Worm (Caenorhabditis elegans): ENCODE results near the gene T28C6.10.

Gene T28C6.10

DNA sequence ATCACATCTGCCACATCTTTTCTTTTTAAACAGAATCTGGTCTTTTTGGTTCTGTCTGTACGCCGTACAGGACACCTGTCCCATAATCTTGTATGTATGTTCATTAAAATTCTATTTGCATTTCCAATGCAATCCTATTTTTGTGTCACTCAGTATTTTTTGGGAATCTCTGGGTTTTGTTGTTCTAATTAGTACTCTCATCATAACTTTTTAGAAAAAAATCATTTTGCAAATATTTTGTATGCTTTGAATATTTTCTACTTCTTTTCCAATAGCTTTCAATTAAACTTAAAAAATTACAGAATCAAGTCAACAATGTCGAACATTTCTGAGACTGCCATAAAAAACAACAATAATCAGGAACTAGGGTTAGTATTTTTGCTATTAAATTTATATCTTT lies 2.3 kb downstream of the T28C6.10 start, which contains the start of gene T28C6.3:
Gene T28C6.3, plus strand, starts transcription at position 301 of the 400 bp plus-strand sequence.
- TF ChIP-seq hmg-20 (GFP tag; IDR thresholded peaks at IDR 0.05) = no peak
- TF ChIP-seq atf-7 (tag; optimal IDR thresholded peaks at IDR 0.05) = no peak
- TF ChIP-seq T07F8.4 (tag; optimal IDR thresholded peaks at IDR 0.05) = no peak
- TF ChIP-seq Y53F4B.3 (GFP tag; IDR thresholded peaks at IDR 0.05) = no peak
- TF ChIP-seq ztf-3 (GFP tag; optimal IDR thresholded peaks at IDR 0.05) = no peak
- no peak for TF ChIP-seq attf-6 (GFP tag; IDR thresholded peaks at IDR 0.05)
- no peak for TF ChIP-seq hrde-1 (tag; optimal IDR thresholded peaks at IDR 0.05; ENCODE audit: borderline replicate concordance)
- TF ChIP-seq lag-1 (GFP tag; IDR thresholded peaks at IDR 0.05) = no peak
- no peak for TF ChIP-seq cebp-1 (GFP tag; IDR thresholded peaks at IDR 0.05)
- no peak for TF ChIP-seq cebp-1 (tag; optimal IDR thresholded peaks at IDR 0.05)
- no peak for TF ChIP-seq attf-5 (GFP tag; optimal IDR thresholded peaks at IDR 0.05)
- TF ChIP-seq ztf-18 (tag; optimal IDR thresholded peaks at IDR 0.05) = no peak
- no peak for TF ChIP-seq pbrm-1 (GFP tag; IDR thresholded peaks at IDR 0.05)
- no peak for TF ChIP-seq madf-10 (tag; optimal IDR thresholded peaks at IDR 0.05)
- TF ChIP-seq sea-2 (GFP tag; IDR thresholded peaks at IDR 0.05) = no peak
- no peak for TF ChIP-seq Y56A3A.18 (GFP tag; IDR thresholded peaks at IDR 0.05)
- TF ChIP-seq ets-4 (GFP tag; optimal IDR thresholded peaks at IDR 0.05) = no peak

- TF ChIP-seq snpc-1.1 (tag; optimal IDR thresholded peaks at IDR 0.05; ENCODE audit: insufficient read depth) (no peak), let-526 (GFP tag; IDR thresholded peaks at IDR 0.05) (no peak), aptf-3 (GFP tag; IDR thresholded peaks at IDR 0.05) (no peak), let-607 (tag; optimal IDR thresholded peaks at IDR 0.05) (no peak), rpc-1 (optimal IDR thresholded peaks at IDR 0.05) (no peak), rpc-1 (tag; optimal IDR thresholded peaks at IDR 0.05) (no peak), T26A5.8 (tag; optimal IDR thresholded peaks at IDR 0.05) (no peak), lag-1 (GFP tag; IDR thresholded peaks at IDR 0.05) (no peak), F57C9.4 (tag; optimal IDR thresholded peaks at IDR 0.05) (no peak), nhr-90 (tag; optimal IDR thresholded peaks at IDR 0.05) (no peak)
These were observed 3.4 kb downstream of the T28C6.10 start, which contains the start of gene T28C6.5 for ce11 chrIV:8821147-8821546. Gene T28C6.5, plus strand, starts transcription at chrIV:8821447.

DNA sequence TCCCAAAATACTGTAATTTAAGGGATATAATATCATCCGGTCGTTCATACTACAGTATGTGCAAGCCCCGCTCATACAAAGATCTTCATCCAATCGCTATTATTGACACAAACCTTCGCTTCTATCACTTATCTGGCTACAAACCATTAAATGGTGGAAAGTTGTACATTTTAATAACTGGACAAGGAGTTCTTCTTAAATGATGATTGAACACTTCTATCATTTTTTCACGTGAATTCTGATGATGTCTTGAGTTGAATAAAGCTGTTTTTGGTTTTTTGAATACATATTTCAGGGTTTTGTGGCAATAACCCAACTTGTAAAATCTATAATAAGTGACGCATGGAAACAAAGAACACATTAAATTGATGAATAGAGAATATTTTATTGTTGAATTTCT lies 4.9 kb downstream of the T28C6.10 start:
- no peak for TF ChIP-seq Y67H2A.10 (GFP tag; conservative IDR thresholded peaks at IDR 0.05)
- TF ChIP-seq hsf-1 (GFP tag; IDR thresholded peaks at IDR 0.05) = no peak
- no peak for TF ChIP-seq snpc-1.3 (tag; optimal IDR thresholded peaks at IDR 0.05; ENCODE audit: insufficient read depth)
- TF ChIP-seq bed-2 (GFP tag; IDR thresholded peaks at IDR 0.05) = no peak
- no peak for TF ChIP-seq ceh-58 (GFP tag; IDR thresholded peaks at IDR 0.05)
- TF ChIP-seq tlf-1 (GFP tag; optimal IDR thresholded peaks at IDR 0.05) = no peak
- no peak for TF ChIP-seq ztf-26 (tag; optimal IDR thresholded peaks at IDR 0.05)
- TF ChIP-seq ceh-40 (GFP tag; IDR thresholded peaks at IDR 0.05) = no peak
- no peak for TF ChIP-seq sptf-2 (GFP tag; optimal IDR thresholded peaks at IDR 0.05)
- TF ChIP-seq ztf-28 (GFP tag; IDR thresholded peaks at IDR 0.05) = no peak
- TF ChIP-seq mxl-1 (tag; optimal IDR thresholded peaks at IDR 0.05) = no peak
- no peak for TF ChIP-seq somi-1 (GFP tag; optimal IDR thresholded peaks at IDR 0.05)
- no peak for TF ChIP-seq ccch-3 (GFP tag; optimal IDR thresholded peaks at IDR 0.05)

Data from whole organism, young adult.